Worm (Caenorhabditis elegans) whole organism, late embryonic: ENCODE results near the gene npr-15.
A peak's percentile ranks its signal among the peaks of the same experiment; 100 is the strongest.

Experiments used
- C38D4.7 ChIP-seq: fragments of 200-800 bp; sonication (Bioruptor generic); optimal IDR thresholded peaks from 2 replicates; lab custom pipeline; 2018; ENCODE audit warnings: mild to moderate bottlenecking, missing genetic modification characterization, moderate library complexity, missing compliant biosample characterization
- K02D7.2 ChIP-seq: sonication (generic microtip); optimal IDR thresholded peaks from 2 replicates; lab custom pipeline; 2017; ENCODE audit warnings: mild to moderate bottlenecking, missing genetic modification characterization, missing compliant biosample characterization
- K09A11.1 ChIP-seq: sonication (generic microtip); optimal IDR thresholded peaks from 2 replicates; lab custom pipeline; 2017; ENCODE audit warnings: antibody characterized with exemption, mild to moderate bottlenecking, missing genetic modification characterization, missing compliant biosample characterization; ENCODE audit not compliant: insufficient read depth
- T23F11.4 ChIP-seq: fragments of 200-800 bp; sonication (Bioruptor generic); optimal IDR thresholded peaks from 2 replicates; lab custom pipeline; 2018; ENCODE audit warnings: mild to moderate bottlenecking, missing genetic modification characterization, missing compliant biosample characterization
- ama-1 ChIP-seq: fragments of 150-350 bp; optimal IDR thresholded peaks from 2 replicates; lab custom pipeline; 2014
- ceh-14 ChIP-seq: sonication (generic microtip); optimal IDR thresholded peaks from 2 replicates; lab custom pipeline; 2016; ENCODE audit warnings: missing genotype, missing genetic modification characterization, missing compliant biosample characterization
- ceh-18 ChIP-seq: sonication (generic microtip); optimal IDR thresholded peaks from 2 replicates; lab custom pipeline; 2016; ENCODE audit warnings: missing genetic modification characterization, missing compliant biosample characterization
- ceh-19 ChIP-seq: fragments of 200-800 bp; sonication (Bioruptor generic); optimal IDR thresholded peaks from 2 replicates; lab custom pipeline; 2018; ENCODE audit warnings: mild to moderate bottlenecking, missing genetic modification characterization, missing compliant biosample characterization
- ceh-2 ChIP-seq: sonication (generic microtip); optimal IDR thresholded peaks from 2 replicates; lab custom pipeline; 2016; ENCODE audit warnings: missing genotype, missing genetic modification characterization, missing compliant biosample characterization
- ceh-22 ChIP-seq: sonication (generic microtip); optimal IDR thresholded peaks from 2 replicates; lab custom pipeline; 2017; ENCODE audit warnings: missing biosample characterization, missing genetic modification characterization
- ceh-31 ChIP-seq: sonication (generic microtip); optimal IDR thresholded peaks from 2 replicates; lab custom pipeline; 2016; ENCODE audit warnings: missing genetic modification characterization, missing compliant biosample characterization
- ceh-34 ChIP-seq: sonication (generic microtip); optimal IDR thresholded peaks from 2 replicates; lab custom pipeline; 2016; ENCODE audit warnings: mild to moderate bottlenecking, missing genetic modification characterization, missing compliant biosample characterization
- ceh-45 ChIP-seq: fragments of 200-800 bp; sonication (Bioruptor generic); IDR thresholded peaks from 2 replicates; pipeline ENCODE4 v1.3.6; 2022; ENCODE audit warnings: missing genetic modification reagents, missing genetic modification characterization, missing compliant biosample characterization
- ceh-48 ChIP-seq: sonication (generic microtip); optimal IDR thresholded peaks from 2 replicates; lab custom pipeline; 2016; ENCODE audit warnings: missing genetic modification characterization, inconsistent platforms, missing compliant biosample characterization
- ceh-9 ChIP-seq: sonication (generic microtip); optimal IDR thresholded peaks from 2 replicates; lab custom pipeline; 2016; ENCODE audit warnings: mild to moderate bottlenecking, missing genetic modification characterization, inconsistent platforms, missing compliant biosample characterization
- che-1 ChIP-seq: sonication (generic microtip); optimal IDR thresholded peaks from 2 replicates; lab custom pipeline; 2016; ENCODE audit warnings: mild to moderate bottlenecking, missing genetic modification characterization, missing compliant biosample characterization
- dve-1 ChIP-seq: sonication (generic microtip); optimal IDR thresholded peaks from 2 replicates; lab custom pipeline; 2017; ENCODE audit warnings: antibody characterized with exemption, mild to moderate bottlenecking, missing genetic modification characterization, missing compliant biosample characterization
- elt-2 ChIP-seq: sonication (generic microtip); optimal IDR thresholded peaks from 2 replicates; lab custom pipeline; 2016; ENCODE audit warnings: missing genetic modification reagents, missing genetic modification characterization, missing compliant biosample characterization
- eyg-1 ChIP-seq: sonication (generic microtip); optimal IDR thresholded peaks from 2 replicates; lab custom pipeline; 2016; ENCODE audit warnings: missing genotype, missing genetic modification characterization, missing compliant biosample characterization
- fax-1 ChIP-seq: sonication (generic microtip); optimal IDR thresholded peaks from 2 replicates; lab custom pipeline; 2016; ENCODE audit warnings: missing genotype, missing genetic modification characterization, missing compliant biosample characterization
- fkh-10 ChIP-seq: fragments of 150-350 bp; optimal IDR thresholded peaks from 2 replicates; lab custom pipeline; 2014; ENCODE audit warnings: missing biosample characterization, missing genetic modification reagents, missing genetic modification characterization
- hlh-13 ChIP-seq: fragments of 200-800 bp; sonication (Bioruptor generic); optimal IDR thresholded peaks from 2 replicates; lab custom pipeline; 2018; ENCODE audit warnings: mild to moderate bottlenecking, missing genetic modification characterization, missing compliant biosample characterization
- hlh-15 ChIP-seq: sonication (generic microtip); optimal IDR thresholded peaks from 2 replicates; lab custom pipeline; 2016; ENCODE audit warnings: missing genetic modification characterization, missing compliant biosample characterization
- hlh-30 ChIP-seq: sonication (generic microtip); optimal IDR thresholded peaks from 2 replicates; lab custom pipeline; 2017; ENCODE audit warnings: antibody characterized with exemption, missing genetic modification characterization, missing compliant biosample characterization; ENCODE audit not compliant: insufficient read depth
- hlh-6 ChIP-seq: sonication (generic microtip); optimal IDR thresholded peaks from 2 replicates; lab custom pipeline; 2016; ENCODE audit warnings: missing genotype, missing genetic modification characterization, missing compliant biosample characterization
- lim-6 ChIP-seq: sonication (generic microtip); optimal IDR thresholded peaks from 2 replicates; lab custom pipeline; 2016; ENCODE audit warnings: missing genetic modification characterization, missing compliant biosample characterization
- madf-2 ChIP-seq: sonication (generic microtip); optimal IDR thresholded peaks from 2 replicates; lab custom pipeline; 2017; ENCODE audit warnings: missing genetic modification characterization, missing compliant biosample characterization
- nfya-1 ChIP-seq: sonication (generic microtip); optimal IDR thresholded peaks from 2 replicates; lab custom pipeline; 2017; ENCODE audit warnings: missing genetic modification characterization, mild to moderate bottlenecking, missing compliant biosample characterization, antibody characterized with exemption, moderate library complexity
- nhr-11 ChIP-seq: fragments of 150-350 bp; optimal IDR thresholded peaks from 2 replicates; lab custom pipeline; 2014; ENCODE audit warnings: missing biosample characterization, missing genetic modification characterization
- npax-4 ChIP-seq: sonication (generic microtip); optimal IDR thresholded peaks from 2 replicates; lab custom pipeline; 2016; ENCODE audit warnings: missing genetic modification characterization, missing compliant biosample characterization
- pag-3 ChIP-seq: sonication (generic microtip); optimal IDR thresholded peaks from 2 replicates; lab custom pipeline; 2016; ENCODE audit warnings: missing compliant biosample characterization, missing genetic modification characterization, borderline replicate concordance
- pat-9 ChIP-seq: fragments of 200-800 bp; sonication (Bioruptor generic); optimal IDR thresholded peaks from 2 replicates; lab custom pipeline; 2018; ENCODE audit warnings: mild to moderate bottlenecking, missing genetic modification characterization, moderate library complexity, missing compliant biosample characterization
- pax-1 ChIP-seq: fragments of 150-350 bp; optimal IDR thresholded peaks from 2 replicates; lab custom pipeline; 2014; ENCODE audit warnings: missing biosample characterization, missing genetic modification characterization
- pha-2 ChIP-seq: sonication (generic microtip); optimal IDR thresholded peaks from 2 replicates; lab custom pipeline; 2017; ENCODE audit warnings: mild to moderate bottlenecking, missing genetic modification characterization, missing compliant biosample characterization
- pqm-1 ChIP-seq: sonication (generic microtip); optimal IDR thresholded peaks from 2 replicates; lab custom pipeline; 2016; ENCODE audit warnings: missing genetic modification characterization, missing compliant biosample characterization
- pros-1 ChIP-seq: fragments of 150-350 bp; optimal IDR thresholded peaks from 2 replicates; lab custom pipeline; 2014; ENCODE audit warnings: missing biosample characterization, missing genetic modification reagents, missing genetic modification characterization
- ref-2 ChIP-seq: sonication (generic microtip); optimal IDR thresholded peaks from 2 replicates; lab custom pipeline; 2016; ENCODE audit warnings: missing genetic modification characterization, missing compliant biosample characterization
- rnt-1 ChIP-seq: sonication (generic microtip); optimal IDR thresholded peaks from 2 replicates; lab custom pipeline; 2016; ENCODE audit warnings: missing genetic modification characterization, missing compliant biosample characterization
- sdc-2 ChIP-seq: sonication (generic microtip); optimal IDR thresholded peaks from 2 replicates; lab custom pipeline; 2016; ENCODE audit warnings: missing genotype, missing genetic modification characterization, missing compliant biosample characterization
- sox-2 ChIP-seq: fragments of 200-800 bp; sonication (Bioruptor generic); IDR thresholded peaks from 2 replicates; pipeline ENCODE4 v1.3.6; 2022; ENCODE audit warnings: missing genetic modification reagents, missing genetic modification characterization, missing compliant biosample characterization
- sox-4 ChIP-seq: sonication (generic microtip); optimal IDR thresholded peaks from 2 replicates; lab custom pipeline; 2017; ENCODE audit warnings: mild to moderate bottlenecking, missing genetic modification characterization, inconsistent platforms, missing compliant biosample characterization
- tbx-2 ChIP-seq: sonication (generic microtip); optimal IDR thresholded peaks from 2 replicates; lab custom pipeline; 2016; ENCODE audit warnings: missing genetic modification characterization, missing compliant biosample characterization
- tbx-7 ChIP-seq: sonication (generic microtip); optimal IDR thresholded peaks from 2 replicates; lab custom pipeline; 2016; ENCODE audit warnings: missing genotype, missing genetic modification characterization, missing compliant biosample characterization
- ttx-3 ChIP-seq: sonication (generic microtip); optimal IDR thresholded peaks from 2 replicates; lab custom pipeline; 2016; ENCODE audit warnings: missing genetic modification reagents, missing genetic modification characterization, missing compliant biosample characterization
- unc-55 ChIP-seq: sonication (generic microtip); optimal IDR thresholded peaks from 2 replicates; lab custom pipeline; 2017; ENCODE audit warnings: missing biosample characterization, missing genetic modification reagents, missing genetic modification characterization
- unc-86 ChIP-seq: sonication (generic microtip); optimal IDR thresholded peaks from 2 replicates; lab custom pipeline; 2016; ENCODE audit warnings: missing genetic modification characterization, missing compliant biosample characterization
- ztf-16 ChIP-seq: sonication (generic microtip); optimal IDR thresholded peaks from 2 replicates; lab custom pipeline; 2017; ENCODE audit warnings: missing genetic modification characterization, missing compliant biosample characterization

npr-15 gene

ce11 chrIII:3670984-3671383 is 23.5 kb downstream of the npr-15 start:
- TF ChIP-seq pha-2 (tag; lab: Kevin White, UChicago) (no peak), ceh-22 (tag; lab: Kevin White, UChicago) (no peak), ttx-3 (no peak), ama-1 (lab: Kevin White, UChicago) (no peak), hlh-6 (no peak), madf-2 (tag; lab: Kevin White, UChicago) (no peak), pqm-1 (no peak), pax-1 (tag; lab: Kevin White, UChicago) (peak; percentile 15)

ce11 chrIII:3670336-3670735 is 24.1 kb downstream of the npr-15 start, which contains the start of gene C46F11.6:
Gene C46F11.6 (minus strand): TSS chrIII:3670436.
- TF ChIP-seq ceh-2 (tag; lab: Kevin White, UChicago) (no peak), rnt-1 (tag; lab: Kevin White, UChicago) (no peak), nfya-1 (tag; lab: Kevin White, UChicago) (no peak), pat-9 (no peak), nhr-11 (tag; lab: Kevin White, UChicago) (no peak), madf-2 (tag; lab: Kevin White, UChicago) (no peak), tbx-2 (tag; lab: Kevin White, UChicago) (no peak), fkh-10 (GFP tag; lab: Kevin White, UChicago) (no peak), T23F11.4 (GFP tag; lab: Kevin White, UChicago) (no peak), lim-6 (tag; lab: Kevin White, UChicago) (no peak), elt-2 (tag; lab: Kevin White, UChicago) (no peak), unc-55 (GFP tag; lab: Kevin White, UChicago) (no peak), sox-4 (tag; lab: Kevin White, UChicago) (no peak), ceh-48 (tag; lab: Kevin White, UChicago) (no peak)

- TF ChIP-seq ceh-31 (peak; percentile 84), K02D7.2 (tag; lab: Kevin White, UChicago) (peak; percentile 87), unc-86 (tag; lab: Kevin White, UChicago) (peak; percentile 88), sox-2 (GFP tag; lab: Robert Waterston, UW) (peak; percentile 54), ref-2 (peak; percentile 61), unc-55 (GFP tag; lab: Kevin White, UChicago) (no peak), sox-4 (tag; lab: Kevin White, UChicago) (peak; percentile 87), ceh-14 (tag; lab: Kevin White, UChicago) (peak; percentile 92), dve-1 (tag; lab: Kevin White, UChicago) (no peak), npax-4 (tag; lab: Kevin White, UChicago) (peak; percentile 75), C38D4.7 (GFP tag; lab: Kevin White, UChicago) (peak; percentile 82), sdc-2 (peak; percentile 57), ztf-16 (tag; lab: Kevin White, UChicago) (peak; percentile 80), hlh-13 (GFP tag; lab: Kevin White, UChicago) (peak; percentile 66), nhr-11 (tag; lab: Kevin White, UChicago) (no peak), eyg-1 (peak; percentile 56), nfya-1 (tag; lab: Kevin White, UChicago) (peak; percentile 85), ceh-22 (tag; lab: Kevin White, UChicago) (peak; percentile 65), rnt-1 (tag; lab: Kevin White, UChicago) (peak; percentile 79), hlh-30 (tag; lab: Kevin White, UChicago) (no peak), tbx-2 (tag; lab: Kevin White, UChicago) (peak; percentile 92), tbx-7 (tag; lab: Kevin White, UChicago) (peak; percentile 43), pros-1 (tag; lab: Kevin White, UChicago) (no peak), ceh-34 (tag; lab: Kevin White, UChicago) (peak; percentile 80), K09A11.1 (tag; lab: Kevin White, UChicago) (peak; percentile 92), fax-1 (tag; lab: Kevin White, UChicago) (peak; percentile 91), ceh-9 (tag; lab: Kevin White, UChicago) (no peak), ceh-45 (GFP tag; lab: Robert Waterston, UW) (peak; percentile 81), hlh-15 (tag; lab: Kevin White, UChicago) (peak; percentile 82), hlh-6 (no peak), pat-9 (peak; percentile 85), pax-1 (tag; lab: Kevin White, UChicago) (no peak), pqm-1 (no peak), che-1 (tag; lab: Kevin White, UChicago) (peak; percentile 78), ttx-3 (peak; percentile 88), ceh-18 (tag; lab: Kevin White, UChicago) (peak; percentile 11), pag-3 (tag; lab: Kevin White, UChicago) (no peak), ceh-19 (GFP tag; lab: Kevin White, UChicago) (peak; percentile 89)
These were observed 30.2 kb downstream of the npr-15 start, which contains the start of gene C46F11.4 for ce11 chrIII:3664224-3664623. Gene C46F11.4 (minus strand): TSS chrIII:3664304.
